Fruit fly (Drosophila melanogaster): ENCODE results near the gene Dhps.

The Dhps gene

dm6 chr3L:8158715-8159380 is 39.2 kb upstream of the Dhps start, which contains the start of gene CG42445:
CG42445 (minus strand) TSS chr3L:8158900.
- TF ChIP-seq sage (GFP tag; optimal IDR thresholded peaks at IDR 0.05), result peak; percentile 62
- peak; percentile 65 for TF ChIP-seq Dif (GFP tag; optimal IDR thresholded peaks at IDR 0.05; ENCODE audit: partially characterized antibody)
- TF ChIP-seq brk (GFP tag; optimal IDR thresholded peaks at IDR 0.05), result peak; percentile 40
- peak; percentile 6 for TF ChIP-seq Vsx2 (GFP tag; optimal IDR thresholded peaks at IDR 0.05; ENCODE audit: partially characterized antibody)
- TF ChIP-seq CrebA (GFP tag; optimal IDR thresholded peaks at IDR 0.05; ENCODE audit: borderline replicate concordance), result peak; percentile 10
- TF ChIP-seq GATAd (GFP tag; optimal IDR thresholded peaks at IDR 0.05), result no peak

dm6 chr3L:8159724-8160422 is 38.1 kb upstream of the Dhps start, which contains the start of gene CG43886:
CG43886 (minus strand) TSS chr3L:8159774.
- peak; percentile 52 for TF ChIP-seq Dif (GFP tag; optimal IDR thresholded peaks at IDR 0.05; ENCODE audit: partially characterized antibody)
- TF ChIP-seq Hr78 (GFP tag; optimal IDR thresholded peaks at IDR 0.05), result no peak
- TF ChIP-seq dl (GFP tag; optimal IDR thresholded peaks at IDR 0.05; ENCODE audit: insufficient read depth in 1 of 2, partially characterized antibody in 2 of 2), result peak in 1 of 2 experiments; percentile 23
- no peak for TF ChIP-seq pan (optimal IDR thresholded peaks at IDR 0.05)

dm6 chr3L:8165436-8165835 is 32.6 kb upstream of the Dhps start, which contains the start of gene CG13675:
CG13675 (minus strand) TSS chr3L:8165518.
- TF ChIP-seq Rel (GFP tag; optimal IDR thresholded peaks at IDR 0.05) (no peak), Rel (tag; optimal IDR thresholded peaks at IDR 0.05) (peak; percentile 3), lola (GFP tag; optimal IDR thresholded peaks at IDR 0.05) (no peak)

dm6 chr3L:8175818-8176217 is 22.2 kb upstream of the Dhps start, which contains the start of gene RecQ4:
RecQ4 (minus strand) TSS chr3L:8175978.
- no peak for TF ChIP-seq CG9705 (GFP tag; optimal IDR thresholded peaks at IDR 0.05)
- no peak for TF ChIP-seq Hr78 (GFP tag; optimal IDR thresholded peaks at IDR 0.05)
- TF ChIP-seq Jra (GFP tag; optimal IDR thresholded peaks at IDR 0.05), result no peak
- no peak for TF ChIP-seq tai (GFP tag; optimal IDR thresholded peaks at IDR 0.05)
- no peak for TF ChIP-seq br (GFP tag; optimal IDR thresholded peaks at IDR 0.05)
- TF ChIP-seq h (GFP tag; optimal IDR thresholded peaks at IDR 0.05), result no peak
- peak in 1 of 2 experiments; percentile 4 for TF ChIP-seq dl (GFP tag; optimal IDR thresholded peaks at IDR 0.05; ENCODE audit: insufficient read depth in 1 of 2, partially characterized antibody in 2 of 2)
- no peak for TF ChIP-seq Myc (optimal IDR thresholded peaks at IDR 0.05)
- TF ChIP-seq CrebA (GFP tag; optimal IDR thresholded peaks at IDR 0.05; ENCODE audit: borderline replicate concordance), result no peak
- TF ChIP-seq foxo (GFP tag; optimal IDR thresholded peaks at IDR 0.05), result peak in 1 of 2 experiments; percentile 13
- TF ChIP-seq CG32264 (GFP tag; optimal IDR thresholded peaks at IDR 0.05), result no peak
- no peak for TF ChIP-seq Dif (GFP tag; optimal IDR thresholded peaks at IDR 0.05; ENCODE audit: partially characterized antibody)
- no peak for TF ChIP-seq Hr83 (GFP tag; optimal IDR thresholded peaks at IDR 0.05; ENCODE audit: poor library complexity, severe bottlenecking)
- no peak for TF ChIP-seq brk (GFP tag; optimal IDR thresholded peaks at IDR 0.05)
- TF ChIP-seq dmrt93B (GFP tag; optimal IDR thresholded peaks at IDR 0.05), result no peak
- TF ChIP-seq jim (GFP tag; optimal IDR thresholded peaks at IDR 0.05), result no peak
- TF ChIP-seq rgr (GFP tag; optimal IDR thresholded peaks at IDR 0.05), result peak; percentile 14
- no peak for TF ChIP-seq Vsx2 (GFP tag; optimal IDR thresholded peaks at IDR 0.05; ENCODE audit: partially characterized antibody)
- no peak for TF ChIP-seq Sp1 (GFP tag; optimal IDR thresholded peaks at IDR 0.05)
- no peak for TF ChIP-seq Dfd (GFP tag; optimal IDR thresholded peaks at IDR 0.05)
- peak; percentile 9 for TF ChIP-seq ey (GFP tag; optimal IDR thresholded peaks at IDR 0.05)
- TF ChIP-seq Hnf4 (GFP tag; optimal IDR thresholded peaks at IDR 0.05), result no peak
- TF ChIP-seq GATAd (GFP tag; optimal IDR thresholded peaks at IDR 0.05), result no peak
- no peak for TF ChIP-seq HLH106 (tag; optimal IDR thresholded peaks at IDR 0.05)
- no peak for TF ChIP-seq sv (GFP tag; optimal IDR thresholded peaks at IDR 0.05)
- no peak for TF ChIP-seq N (GFP tag; optimal IDR thresholded peaks at IDR 0.05)
- TF ChIP-seq woc (GFP tag; optimal IDR thresholded peaks at IDR 0.05), result peak; percentile 9
- no peak for TF ChIP-seq lola (GFP tag; optimal IDR thresholded peaks at IDR 0.05)
- TF ChIP-seq Mio (GFP tag; optimal IDR thresholded peaks at IDR 0.05), result no peak
- TF ChIP-seq OdsH (GFP tag; optimal IDR thresholded peaks at IDR 0.05), result no peak
- TF ChIP-seq usp (GFP tag; optimal IDR thresholded peaks at IDR 0.05), result no peak
- TF ChIP-seq psq (GFP tag; optimal IDR thresholded peaks at IDR 0.05), result no peak
- TF ChIP-seq fru (GFP tag; optimal IDR thresholded peaks at IDR 0.05), result no peak

All from whole organism, wandering third instar larva.